Worm (Caenorhabditis elegans) whole organism, L2 larva: ENCODE measurements around the gene ZK688.10.
A peak's percentile ranks its signal among the peaks of the same experiment; 100 is the strongest.

ENCODE experiments used
- C34F6.9 ChIP-seq: fragments of 150-350 bp; optimal IDR thresholded peaks from 2 replicates; lab custom pipeline; 2014; ENCODE audit warnings: missing biosample characterization, missing genetic modification characterization
- F13H6.1 ChIP-seq: sonication (generic microtip); optimal IDR thresholded peaks from 2 replicates; lab custom pipeline; 2016; ENCODE audit warnings: missing genetic modification characterization, missing compliant biosample characterization
- R02D3.7 ChIP-seq: fragments of 150-350 bp; optimal IDR thresholded peaks from 2 replicates; lab custom pipeline; 2014; ENCODE audit warnings: missing biosample characterization, missing genetic modification characterization
- Y55F3AM.14 ChIP-seq: fragments of 200-800 bp; sonication (Bioruptor generic); optimal IDR thresholded peaks from 2 replicates; lab custom pipeline; 2018; ENCODE audit warnings: mild to moderate bottlenecking, missing genetic modification characterization, missing compliant biosample characterization
- ZK546.5 ChIP-seq: sonication (generic microtip); optimal IDR thresholded peaks from 2 replicates; lab custom pipeline; 2017; ENCODE audit warnings: missing biosample characterization, missing genetic modification characterization
- alr-1 ChIP-seq: fragments of 150-350 bp; optimal IDR thresholded peaks from 2 replicates; lab custom pipeline; 2014; ENCODE audit warnings: missing biosample characterization, missing genetic modification characterization
- ama-1 ChIP-seq: fragments of 150-350 bp; optimal IDR thresholded peaks from 2 replicates; lab custom pipeline; 2018; ENCODE audit warnings: inconsistent platforms
- blmp-1 ChIP-seq: sonication (generic microtip); optimal IDR thresholded peaks from 2 replicates; lab custom pipeline; 2017; ENCODE audit warnings: missing genetic modification characterization, mild to moderate bottlenecking, missing compliant biosample characterization, antibody characterized with exemption, moderate library complexity; ENCODE audit not compliant: insufficient read depth
- dmd-4 ChIP-seq: sonication (generic microtip); optimal IDR thresholded peaks from 2 replicates; lab custom pipeline; 2017; ENCODE audit warnings: missing biosample characterization, missing genetic modification characterization
- egl-27 ChIP-seq: sonication (generic microtip); optimal IDR thresholded peaks from 3 replicates; lab custom pipeline; 2017; ENCODE audit warnings: missing biosample characterization, missing genetic modification reagents, missing genetic modification characterization
- elt-3 ChIP-seq: sonication (generic microtip); optimal IDR thresholded peaks from 2 replicates; lab custom pipeline; 2017; ENCODE audit warnings: missing biosample characterization, missing genetic modification characterization
- fos-1 ChIP-seq: fragments of 150-350 bp; optimal IDR thresholded peaks from 2 replicates; lab custom pipeline; 2014; ENCODE audit warnings: missing biosample characterization, missing genetic modification characterization
- lin-11 ChIP-seq: fragments of 150-350 bp; sonication (generic microtip); optimal IDR thresholded peaks from 2 replicates; lab custom pipeline; 2014; ENCODE audit warnings: missing biosample characterization, missing genetic modification characterization, inconsistent platforms, mixed read lengths
- lin-13 ChIP-seq: fragments of 150-350 bp; optimal IDR thresholded peaks from 2 replicates; lab custom pipeline; 2014; ENCODE audit warnings: missing biosample characterization, missing genetic modification reagents, missing genetic modification characterization
- lin-39 ChIP-seq: fragments of 150-350 bp; optimal IDR thresholded peaks from 2 replicates; lab custom pipeline; 2014; ENCODE audit warnings: missing biosample characterization, missing genetic modification reagents, missing genetic modification characterization
- lsy-2 ChIP-seq, 2 experiments: fragments of 150-350 bp in 1 of 2; sonication (generic microtip) in 1 of 2; optimal IDR thresholded peaks; 2 replicates each; lab custom pipeline; 2014 to 2017; ENCODE audit warnings: missing biosample characterization in 2 of 2, missing genetic modification characterization in 2 of 2
- mab-5 ChIP-seq: fragments of 150-350 bp; optimal IDR thresholded peaks from 2 replicates; lab custom pipeline; 2014; ENCODE audit warnings: missing biosample characterization, missing genetic modification characterization
- mbf-1 ChIP-seq: sonication (generic microtip); optimal IDR thresholded peaks from 2 replicates; lab custom pipeline; 2017; ENCODE audit warnings: missing biosample characterization, missing genetic modification characterization
- nhr-10 ChIP-seq: sonication (generic microtip); optimal IDR thresholded peaks from 2 replicates; lab custom pipeline; 2017; ENCODE audit warnings: missing biosample characterization, missing genetic modification characterization
- nhr-11 ChIP-seq: fragments of 150-350 bp; optimal IDR thresholded peaks from 2 replicates; lab custom pipeline; 2014; ENCODE audit warnings: missing biosample characterization, missing genetic modification characterization
- nhr-12 ChIP-seq: fragments of 150-350 bp; optimal IDR thresholded peaks from 2 replicates; lab custom pipeline; 2014; ENCODE audit warnings: missing biosample characterization, missing genetic modification characterization
- nhr-129 ChIP-seq: fragments of 150-350 bp; optimal IDR thresholded peaks from 2 replicates; lab custom pipeline; 2014; ENCODE audit warnings: missing biosample characterization, missing genetic modification characterization
- nhr-237 ChIP-seq: fragments of 150-350 bp; optimal IDR thresholded peaks from 2 replicates; lab custom pipeline; 2014; ENCODE audit warnings: missing biosample characterization, missing genetic modification characterization
- nhr-6 ChIP-seq: fragments of 150-350 bp; optimal IDR thresholded peaks from 2 replicates; lab custom pipeline; 2014; ENCODE audit warnings: missing biosample characterization, missing genetic modification characterization
- peb-1 ChIP-seq: fragments of 150-350 bp; optimal IDR thresholded peaks from 2 replicates; lab custom pipeline; 2014; ENCODE audit warnings: missing biosample characterization, missing genetic modification characterization
- sem-4 ChIP-seq: fragments of 150-350 bp; optimal IDR thresholded peaks from 2 replicates; lab custom pipeline; 2014; ENCODE audit warnings: missing biosample characterization, missing genetic modification reagents, missing genetic modification characterization
- skn-1 ChIP-seq: sonication (generic microtip); optimal IDR thresholded peaks from 2 replicates; lab custom pipeline; 2017; ENCODE audit warnings: missing biosample characterization, missing genetic modification characterization
- sma-9 ChIP-seq, 2 experiments: fragments of 150-350 bp in 1 of 2; sonication (generic microtip) in 1 of 2; optimal IDR thresholded peaks; 2 replicates each; lab custom pipeline; 2014 to 2016; ENCODE audit warnings: missing genetic modification characterization in 2 of 2, mild to moderate bottlenecking in 1 of 2, missing biosample characterization in 1 of 2, missing compliant biosample characterization in 1 of 2, missing genetic modification reagents in 1 of 2, moderate library complexity in 1 of 2
- snpc-4 ChIP-seq: fragments of 150-350 bp; optimal IDR thresholded peaks from 2 replicates; lab custom pipeline; 2014; ENCODE audit warnings: missing biosample characterization, missing genetic modification characterization
- unc-62 ChIP-seq: fragments of 150-350 bp; optimal IDR thresholded peaks from 2 replicates; lab custom pipeline; 2014; ENCODE audit warnings: missing biosample characterization, missing genetic modification reagents, missing genetic modification characterization
- ztf-1 ChIP-seq: fragments of 200-800 bp; sonication (Bioruptor generic); conservative IDR thresholded peaks from 2 replicates; pipeline ENCODE4 v1.3.6; 2022; ENCODE audit warnings: missing genetic modification characterization, missing compliant biosample characterization
- ztf-11 ChIP-seq: sonication (generic microtip); optimal IDR thresholded peaks from 2 replicates; lab custom pipeline; 2017; ENCODE audit warnings: missing biosample characterization, missing genetic modification characterization

The ZK688.10 gene

ce11 chrIII:7891573-7892306, 5.1 kb downstream of the ZK688.10 start, which contains the start of the genes ZK688.5 and fahd-1 (continued):
- TF ChIP-seq lin-13 (GFP tag; lab: Kevin White, UChicago), result peak; percentile 34
- TF ChIP-seq peb-1, result no peak
- no peak for TF ChIP-seq nhr-11 (tag; lab: Kevin White, UChicago)
- no peak for TF ChIP-seq skn-1 (tag; lab: Kevin White, UChicago)
- TF ChIP-seq snpc-4 (tag; lab: Kevin White, UChicago), result peak; percentile 47
- peak; percentile 37 for TF ChIP-seq egl-27 (tag; lab: Kevin White, UChicago)
- peak; percentile 67 for TF ChIP-seq sem-4 (tag; lab: Kevin White, UChicago)

DNA sequence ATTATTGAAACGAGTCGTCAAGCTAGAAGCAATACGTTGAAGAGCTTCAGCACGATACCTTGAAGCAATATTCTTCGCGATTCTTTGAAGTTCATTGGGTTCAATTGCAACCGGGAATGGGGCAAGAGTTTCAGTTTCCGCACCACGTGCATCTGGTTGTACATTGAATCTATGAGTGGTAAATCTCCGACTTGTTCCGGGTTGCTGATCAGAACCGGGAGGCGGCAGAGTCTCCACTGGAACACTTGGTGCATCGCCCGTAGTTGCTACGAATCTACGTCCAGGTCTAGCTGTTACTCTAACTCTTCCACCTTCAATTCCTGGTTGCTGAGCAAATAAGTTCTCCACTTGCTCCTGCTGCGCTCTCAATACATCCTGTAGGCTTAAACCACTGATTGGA, 7.8 kb downstream of the ZK688.10 start:
- TF ChIP-seq Y55F3AM.14 (GFP tag; lab: Kevin White, UChicago), result no peak
- no peak for TF ChIP-seq alr-1 (tag; lab: Kevin White, UChicago)
- TF ChIP-seq egl-27 (tag; lab: Kevin White, UChicago), result no peak
- no peak for TF ChIP-seq nhr-6 (tag; lab: Kevin White, UChicago)
- TF ChIP-seq ama-1 (lab: Kevin White, UChicago), result no peak
- no peak for TF ChIP-seq sma-9 (GFP tag; optimal IDR thresholded peaks at IDR 0.05; lab: Kevin White, UChicago)
- no peak for TF ChIP-seq sma-9 (tag; optimal IDR thresholded peaks at IDR 0.05; lab: Kevin White, UChicago)
- TF ChIP-seq ztf-11 (tag; lab: Kevin White, UChicago), result no peak
- TF ChIP-seq dmd-4 (tag; lab: Kevin White, UChicago), result no peak
- TF ChIP-seq skn-1 (tag; lab: Kevin White, UChicago), result no peak
- TF ChIP-seq, all 48 proteins: peak for 0

DNA sequence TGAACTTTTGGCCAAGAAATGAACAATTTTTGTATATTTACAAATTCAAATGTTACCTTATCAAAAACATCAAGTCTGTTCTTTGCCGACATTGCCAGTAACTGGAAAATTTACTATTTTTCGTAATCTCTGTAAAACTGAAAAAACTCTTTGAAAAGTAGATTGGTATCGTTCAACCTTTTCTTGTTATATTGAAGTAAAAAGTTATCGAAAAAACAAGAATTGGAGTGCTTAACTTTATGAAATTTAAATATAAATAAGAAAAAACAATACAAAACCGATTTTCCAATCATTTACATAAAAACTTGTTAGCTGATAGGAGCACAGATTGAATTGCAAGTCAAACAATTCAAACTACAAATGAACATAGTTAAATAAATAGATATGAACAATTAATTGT, 12.0 kb downstream of the ZK688.10 start, which contains the start of gene ZK688.11:
Gene ZK688.11 (minus strand): TSS at position 101 of the 400 bp plus-strand sequence.
- TF ChIP-seq nhr-129 (no peak), nhr-12 (tag; lab: Kevin White, UChicago) (no peak), nhr-237 (tag; lab: Kevin White, UChicago) (no peak), mbf-1 (tag; lab: Kevin White, UChicago) (no peak), lin-13 (GFP tag; lab: Kevin White, UChicago) (no peak), nhr-6 (tag; lab: Kevin White, UChicago) (no peak), R02D3.7 (tag; lab: Kevin White, UChicago) (no peak), unc-62 (GFP tag; lab: Kevin White, UChicago) (no peak), sma-9 (GFP tag; optimal IDR thresholded peaks at IDR 0.05; lab: Kevin White, UChicago) (no peak), sma-9 (tag; optimal IDR thresholded peaks at IDR 0.05; lab: Kevin White, UChicago) (no peak), F13H6.1 (no peak), ztf-1 (no peak), elt-3 (tag; lab: Kevin White, UChicago) (no peak), C34F6.9 (tag; lab: Kevin White, UChicago) (no peak), dmd-4 (tag; lab: Kevin White, UChicago) (no peak), mab-5 (tag; lab: Kevin White, UChicago) (no peak), peb-1 (no peak)
- TF ChIP-seq, all 48 proteins: peak for 0

ce11 chrIII:7882900-7883299, 13.9 kb downstream of the ZK688.10 start, which contains the start of gene ZK688.9:
ZK688.9 (minus strand) TSS chrIII:7883000.
- TF ChIP-seq lin-11 (tag; lab: Kevin White, UChicago), result no peak
- no peak for TF ChIP-seq lin-13 (GFP tag; lab: Kevin White, UChicago)
- no peak for TF ChIP-seq lsy-2 (tag; optimal IDR thresholded peaks at IDR 0.05; lab: Kevin White, UChicago)
- no peak for TF ChIP-seq blmp-1 (tag; lab: Kevin White, UChicago)
- no peak for TF ChIP-seq dmd-4 (tag; lab: Kevin White, UChicago)
- TF ChIP-seq ZK546.5 (tag; lab: Kevin White, UChicago), result no peak

DNA sequence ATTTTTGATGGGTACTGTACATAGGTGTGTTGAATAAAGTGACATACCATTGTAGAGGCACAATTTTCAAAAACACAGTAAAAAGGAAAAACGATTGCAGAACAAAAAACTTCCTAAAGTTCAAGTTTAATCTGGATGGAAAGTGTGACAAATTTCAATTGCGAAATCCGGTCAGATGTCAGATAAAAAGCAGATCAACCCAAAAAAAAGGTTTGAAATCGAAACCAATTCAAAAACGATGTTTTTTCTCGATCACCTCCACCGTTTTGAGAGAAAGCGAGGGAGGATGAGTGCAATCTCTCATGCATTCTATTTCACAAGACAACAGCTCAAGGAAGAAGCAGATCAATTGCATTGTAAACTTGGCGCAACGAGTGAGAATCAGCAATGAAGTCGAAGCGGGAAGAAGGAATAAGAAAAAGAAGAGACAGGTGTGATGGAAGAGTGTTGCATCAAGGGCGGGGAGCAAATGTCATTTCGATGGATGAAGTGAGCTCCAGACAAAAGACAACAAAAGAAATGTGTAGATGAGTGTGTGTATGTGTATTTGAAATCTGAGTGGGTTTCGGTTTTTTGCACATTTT, 16.6 kb downstream of the ZK688.10 start:
- TF ChIP-seq sma-9 (GFP tag; optimal IDR thresholded peaks at IDR 0.05; lab: Kevin White, UChicago) (peak; percentile 22), sma-9 (tag; optimal IDR thresholded peaks at IDR 0.05; lab: Kevin White, UChicago) (no peak), mab-5 (tag; lab: Kevin White, UChicago) (no peak), nhr-129 (peak; percentile 77), lsy-2 (tag; optimal IDR thresholded peaks at IDR 0.05; lab: Kevin White, UChicago) (peak in 1 of 2 experiments; percentile 26), fos-1 (tag; lab: Kevin White, UChicago) (no peak), C34F6.9 (tag; lab: Kevin White, UChicago) (peak; percentile 49), nhr-10 (tag; lab: Kevin White, UChicago) (no peak), lin-39 (no peak), F13H6.1 (peak; percentile 46), sem-4 (tag; lab: Kevin White, UChicago) (no peak)
